Worm (Caenorhabditis elegans) whole organism, L3 larva: ENCODE data around the gene F42G10.1.

Experiments
- R02D3.7 ChIP-seq: fragments of 150-350 bp; optimal IDR thresholded peaks from 2 replicates; lab custom pipeline; 2014; ENCODE audit warnings: missing biosample characterization, missing genetic modification characterization
- ZK546.5 ChIP-seq: sonication (generic microtip); optimal IDR thresholded peaks from 2 replicates; lab custom pipeline; 2017; ENCODE audit warnings: missing biosample characterization, missing genetic modification characterization
- aly-2 ChIP-seq: fragments of 150-350 bp; optimal IDR thresholded peaks from 2 replicates; lab custom pipeline; 2014; ENCODE audit warnings: missing biosample characterization, missing genetic modification characterization
- ama-1 ChIP-seq: fragments of 150-350 bp; optimal IDR thresholded peaks from 2 replicates; lab custom pipeline; 2018
- ceh-16 ChIP-seq: sonication (generic microtip); optimal IDR thresholded peaks from 2 replicates; lab custom pipeline; 2017; ENCODE audit warnings: missing biosample characterization, missing genetic modification characterization
- ceh-82 ChIP-seq: fragments of 150-350 bp; optimal IDR thresholded peaks from 2 replicates; lab custom pipeline; 2014; ENCODE audit warnings: missing biosample characterization, missing genetic modification characterization
- ceh-9 ChIP-seq: sonication (generic microtip); optimal IDR thresholded peaks from 2 replicates; lab custom pipeline; 2018; ENCODE audit warnings: missing biosample characterization, missing genetic modification characterization
- egl-27 ChIP-seq: sonication (generic microtip); optimal IDR thresholded peaks from 4 replicates; lab custom pipeline; 2017; ENCODE audit warnings: missing biosample characterization, missing genetic modification reagents, missing genetic modification characterization
- egl-5 ChIP-seq: fragments of 150-350 bp; optimal IDR thresholded peaks from 2 replicates; lab custom pipeline; 2017; ENCODE audit warnings: missing biosample characterization, missing genetic modification reagents, missing genetic modification characterization, inconsistent platforms
- elt-1 ChIP-seq: fragments of 150-350 bp; optimal IDR thresholded peaks from 2 replicates; lab custom pipeline; 2014; ENCODE audit warnings: missing biosample characterization, missing genetic modification characterization
- elt-2 ChIP-seq: sonication (generic microtip); optimal IDR thresholded peaks from 2 replicates; lab custom pipeline; 2016; ENCODE audit warnings: missing genetic modification reagents, mild to moderate bottlenecking, missing genetic modification characterization, missing compliant biosample characterization
- eor-1 ChIP-seq, 2 experiments: fragments of 150-350 bp; optimal IDR thresholded peaks; 2 replicates each; lab custom pipeline; 2014 to 2018; ENCODE audit warnings: missing biosample characterization in 2 of 2, missing genetic modification characterization in 2 of 2
- fkh-10 ChIP-seq: sonication (generic microtip); optimal IDR thresholded peaks from 2 replicates; lab custom pipeline; 2017; ENCODE audit warnings: missing biosample characterization, missing genetic modification reagents, missing genetic modification characterization
- fkh-2 ChIP-seq: fragments of 150-350 bp; optimal IDR thresholded peaks from 2 replicates; lab custom pipeline; 2014; ENCODE audit warnings: missing biosample characterization, missing genetic modification reagents, missing genetic modification characterization
- fos-1 ChIP-seq: fragments of 150-350 bp; optimal IDR thresholded peaks from 2 replicates; lab custom pipeline; 2014; ENCODE audit warnings: missing biosample characterization, missing genetic modification characterization
- hmg-11 ChIP-seq: sonication (generic microtip); optimal IDR thresholded peaks from 2 replicates; lab custom pipeline; 2016; ENCODE audit warnings: missing genetic modification characterization, missing compliant biosample characterization
- jun-1 ChIP-seq: fragments of 150-350 bp; optimal IDR thresholded peaks from 2 replicates; lab custom pipeline; 2014; ENCODE audit warnings: missing biosample characterization, missing genetic modification reagents, missing genetic modification characterization
- lin-15B ChIP-seq: fragments of 150-350 bp; optimal IDR thresholded peaks from 2 replicates; lab custom pipeline; 2014; ENCODE audit warnings: missing biosample characterization, missing genetic modification characterization
- lin-39 ChIP-seq: fragments of 150-350 bp; optimal IDR thresholded peaks from 2 replicates; lab custom pipeline; 2018; ENCODE audit warnings: missing biosample characterization, missing genetic modification reagents, missing genetic modification characterization
- lsy-12 ChIP-seq: sonication (generic microtip); optimal IDR thresholded peaks from 2 replicates; lab custom pipeline; 2016; ENCODE audit warnings: mild to moderate bottlenecking, missing genetic modification characterization, missing compliant biosample characterization
- mdl-1 ChIP-seq: fragments of 150-350 bp; optimal IDR thresholded peaks from 2 replicates; lab custom pipeline; 2014; ENCODE audit warnings: missing biosample characterization, missing genetic modification characterization
- mml-1 ChIP-seq: fragments of 150-350 bp; sonication (generic microtip); optimal IDR thresholded peaks from 3 replicates; lab custom pipeline; 2014; ENCODE audit warnings: missing biosample characterization, missing genetic modification characterization
- nhr-23 ChIP-seq: fragments of 150-350 bp; optimal IDR thresholded peaks from 2 replicates; lab custom pipeline; 2014; ENCODE audit warnings: missing biosample characterization, missing genetic modification reagents, missing genetic modification characterization
- nhr-237 ChIP-seq: fragments of 150-350 bp; optimal IDR thresholded peaks from 2 replicates; lab custom pipeline; 2014; ENCODE audit warnings: missing biosample characterization, missing genetic modification characterization
- nhr-25 ChIP-seq: sonication (generic microtip); optimal IDR thresholded peaks from 2 replicates; lab custom pipeline; 2017; ENCODE audit warnings: missing biosample characterization, missing genetic modification characterization
- nhr-28 ChIP-seq: fragments of 150-350 bp; optimal IDR thresholded peaks from 2 replicates; lab custom pipeline; 2014; ENCODE audit warnings: missing biosample characterization, missing genetic modification characterization
- nhr-43 ChIP-seq: sonication (generic microtip); optimal IDR thresholded peaks from 2 replicates; lab custom pipeline; 2016; ENCODE audit warnings: mild to moderate bottlenecking, missing genetic modification characterization, missing compliant biosample characterization; ENCODE audit not compliant: poor library complexity, severe bottlenecking
- nhr-67 ChIP-seq: fragments of 150-350 bp; optimal IDR thresholded peaks from 2 replicates; lab custom pipeline; 2014; ENCODE audit warnings: missing biosample characterization, missing genetic modification characterization
- nhr-76 ChIP-seq: fragments of 150-350 bp; sonication (generic microtip); optimal IDR thresholded peaks from 5 replicates; lab custom pipeline; 2014; ENCODE audit warnings: missing biosample characterization, missing genetic modification characterization
- nhr-77 ChIP-seq: fragments of 150-350 bp; optimal IDR thresholded peaks from 2 replicates; lab custom pipeline; 2014; ENCODE audit warnings: missing biosample characterization, missing genetic modification characterization
- pha-4 ChIP-seq: fragments of 150-350 bp; optimal IDR thresholded peaks from 2 replicates; lab custom pipeline; 2014; ENCODE audit warnings: missing biosample characterization, missing genetic modification reagents, missing genetic modification characterization
- pqm-1 ChIP-seq: fragments of 150-350 bp; optimal IDR thresholded peaks from 2 replicates; lab custom pipeline; 2017; ENCODE audit warnings: missing biosample characterization, missing genetic modification characterization, inconsistent platforms
- sea-2 ChIP-seq: fragments of 150-350 bp; sonication (generic microtip); optimal IDR thresholded peaks from 4 replicates; lab custom pipeline; 2014; ENCODE audit warnings: missing biosample characterization, missing genetic modification reagents, missing genetic modification characterization
- skn-1 ChIP-seq: fragments of 150-350 bp; optimal IDR thresholded peaks from 2 replicates; lab custom pipeline; 2014; ENCODE audit warnings: missing biosample characterization, missing genetic modification characterization
- snpc-4 ChIP-seq: fragments of 150-350 bp; optimal IDR thresholded peaks from 2 replicates; lab custom pipeline; 2014; ENCODE audit warnings: missing biosample characterization, missing genetic modification characterization
- unc-39 ChIP-seq: sonication (generic microtip); optimal IDR thresholded peaks from 4 replicates; lab custom pipeline; 2017; ENCODE audit warnings: missing biosample characterization, missing genetic modification characterization
- unc-62 ChIP-seq: fragments of 150-350 bp; sonication (generic microtip); optimal IDR thresholded peaks from 4 replicates; lab custom pipeline; 2014; ENCODE audit warnings: missing biosample characterization, missing genetic modification reagents, missing genetic modification characterization
- zag-1 ChIP-seq: fragments of 150-350 bp; optimal IDR thresholded peaks from 2 replicates; lab custom pipeline; 2014; ENCODE audit warnings: missing biosample characterization, missing genetic modification characterization
- ztf-11 ChIP-seq: fragments of 150-350 bp; optimal IDR thresholded peaks from 2 replicates; lab custom pipeline; 2014; ENCODE audit warnings: missing biosample characterization, missing genetic modification characterization
- ztf-4 ChIP-seq: fragments of 150-350 bp; optimal IDR thresholded peaks from 2 replicates; lab custom pipeline; 2014; ENCODE audit warnings: missing biosample characterization, missing genetic modification characterization

Gene F42G10.1

ce11 chrX:10017975-10018654, 3.9 kb downstream of the F42G10.1 start, which contains the start of gene F19C6.4:
Gene F19C6.4 (minus strand): TSS chrX:10018025.
- no peak for TF ChIP-seq sea-2
- peak; percentile 12 for TF ChIP-seq elt-2 (tag; lab: Kevin White, UChicago)
- peak; percentile 25 for TF ChIP-seq nhr-25
- TF ChIP-seq nhr-43 (tag; lab: Kevin White, UChicago), result peak; percentile 31
- peak; percentile 49 for TF ChIP-seq lsy-12 (tag; lab: Kevin White, UChicago)
- no peak for TF ChIP-seq jun-1 (tag; lab: Kevin White, UChicago)
- TF ChIP-seq pqm-1, result peak; percentile 22
- TF ChIP-seq skn-1 (tag; lab: Kevin White, UChicago), result no peak
- TF ChIP-seq ztf-11 (tag; lab: Kevin White, UChicago), result no peak

ce11 chrX:10009985-10010384, 12.0 kb downstream of the F42G10.1 start:
- no peak for TF ChIP-seq ZK546.5 (tag; lab: Kevin White, UChicago)
- no peak for TF ChIP-seq pha-4 (tag; lab: Kevin White, UChicago)
- peak; percentile 29 for TF ChIP-seq fkh-10 (GFP tag; lab: Kevin White, UChicago)

- TF ChIP-seq lin-15B (tag; lab: Kevin White, UChicago), result no peak
Measured at ce11 chrX:10008664-10009063, 13.3 kb downstream of the F42G10.1 start, which contains the start of gene F19C6.3. Gene F19C6.3 (minus strand): TSS chrX:10008764.

- TF ChIP-seq nhr-237 (no peak), nhr-23 (tag; lab: Kevin White, UChicago) (no peak), nhr-25 (no peak), snpc-4 (tag; lab: Kevin White, UChicago) (no peak), unc-39 (no peak), ZK546.5 (tag; lab: Kevin White, UChicago) (no peak), nhr-28 (no peak), R02D3.7 (tag; lab: Kevin White, UChicago) (no peak), aly-2 (tag; lab: Kevin White, UChicago) (no peak), fos-1 (tag; lab: Kevin White, UChicago) (no peak), ama-1 (no peak), ceh-9 (tag; lab: Kevin White, UChicago) (no peak)
- TF ChIP-seq, all 47 proteins: peak for 0
Measured at ce11 chrX:10000635-10001034, 21.3 kb downstream of the F42G10.1 start, which contains the start of gene F19C6.2. Gene F19C6.2 (plus strand): TSS chrX:10000935.

ce11 chrX:9999599-10000201, 22.3 kb downstream of the F42G10.1 start:
- TF ChIP-seq lin-39 (tag; lab: Kevin White, UChicago) (peak; percentile 49), snpc-4 (tag; lab: Kevin White, UChicago) (peak; percentile 70), eor-1 (tag; optimal IDR thresholded peaks at IDR 0.05; lab: Kevin White, UChicago) (no peak), sea-2 (peak; percentile 81), unc-62 (GFP tag; lab: Kevin White, UChicago) (no peak), nhr-43 (tag; lab: Kevin White, UChicago) (no peak), nhr-76 (no peak), R02D3.7 (tag; lab: Kevin White, UChicago) (peak; percentile 29), jun-1 (tag; lab: Kevin White, UChicago) (no peak), nhr-23 (tag; lab: Kevin White, UChicago) (peak; percentile 89), fos-1 (tag; lab: Kevin White, UChicago) (no peak), nhr-28 (no peak), fkh-2 (no peak), ama-1 (no peak), ceh-9 (tag; lab: Kevin White, UChicago) (no peak), ztf-4 (no peak), ZK546.5 (tag; lab: Kevin White, UChicago) (no peak), ceh-16 (tag; lab: Kevin White, UChicago) (no peak), hmg-11 (tag; lab: Kevin White, UChicago) (peak; percentile 96), skn-1 (tag; lab: Kevin White, UChicago) (no peak), zag-1 (tag; lab: Kevin White, UChicago) (no peak), nhr-237 (no peak), nhr-67 (no peak), unc-39 (no peak), egl-27 (no peak), ceh-82 (tag; lab: Kevin White, UChicago) (peak; percentile 70), nhr-25 (peak; percentile 83), pha-4 (tag; lab: Kevin White, UChicago) (peak; percentile 69), mdl-1 (no peak), elt-1 (tag; lab: Kevin White, UChicago) (no peak), mml-1 (tag; lab: Kevin White, UChicago) (no peak), lin-15B (tag; lab: Kevin White, UChicago) (peak; percentile 5), aly-2 (tag; lab: Kevin White, UChicago) (no peak), nhr-77 (no peak), ztf-11 (tag; lab: Kevin White, UChicago) (peak; percentile 3), lsy-12 (tag; lab: Kevin White, UChicago) (peak; percentile 92), pqm-1 (no peak), egl-5 (tag; lab: Kevin White, UChicago) (peak; percentile 68), fkh-10 (GFP tag; lab: Kevin White, UChicago) (peak; percentile 71)
